Fruit fly (Drosophila melanogaster) whole organism, embryonic: Measurements from ENCODE around the gene fln.

Experiments
- B-H1 ChIP-seq: fragments of 200-800 bp; sonication (Bioruptor generic); IDR thresholded peaks from 3 replicates; pipeline ENCODE4 v1.3.6; 2022; ENCODE audit warnings: missing biosample characterization, missing genetic modification characterization
- CG10209 ChIP-seq: fragments of 200-800 bp; sonication (Bioruptor generic); optimal IDR thresholded peaks from 3 replicates; lab custom pipeline; 2017; ENCODE audit warnings: missing biosample characterization, mild to moderate bottlenecking, missing genetic modification characterization, missing genetic modification reagents
- CG11695 ChIP-seq: fragments of 200-800 bp; sonication (Bioruptor generic); IDR thresholded peaks from 3 replicates; pipeline ENCODE4 v1.3.6; 2022; ENCODE audit warnings: missing biosample characterization, missing genetic modification characterization
- CG1529 ChIP-seq: fragments of 200-800 bp; sonication (Bioruptor generic); optimal IDR thresholded peaks from 3 replicates; lab custom pipeline; 2018; ENCODE audit warnings: missing biosample characterization, missing genetic modification characterization
- CG1603 ChIP-seq: fragments of 200-800 bp; sonication (Bioruptor generic); optimal IDR thresholded peaks from 2 replicates; lab custom pipeline; 2019; ENCODE audit warnings: missing biosample characterization, mild to moderate bottlenecking, missing genetic modification characterization, moderate library complexity
- CG1792 ChIP-seq: fragments of 200-800 bp; sonication (Bioruptor generic); optimal IDR thresholded peaks from 2 replicates; lab custom pipeline; 2016; ENCODE audit warnings: missing biosample characterization, missing genetic modification characterization
- CG18599 ChIP-seq: fragments of 200-800 bp; sonication (Bioruptor generic); optimal IDR thresholded peaks from 3 replicates; lab custom pipeline; 2017; ENCODE audit warnings: missing biosample characterization, missing genetic modification characterization, mild to moderate bottlenecking, moderate library complexity, missing genetic modification reagents
- CG32767 ChIP-seq: fragments of 200-800 bp; sonication (Bioruptor generic); IDR thresholded peaks from 2 replicates; pipeline ENCODE4 v1.3.6; 2022; ENCODE audit warnings: missing biosample characterization, missing genetic modification characterization
- CG34376 ChIP-seq: fragments of 200-800 bp; sonication (Bioruptor generic); optimal IDR thresholded peaks from 2 replicates; lab custom pipeline; 2018; ENCODE audit warnings: missing biosample characterization, mild to moderate bottlenecking, missing genetic modification characterization
- CG4707 ChIP-seq: fragments of 200-800 bp; sonication (Bioruptor generic); optimal IDR thresholded peaks from 2 replicates; lab custom pipeline; 2018; ENCODE audit warnings: missing biosample characterization, mild to moderate bottlenecking, missing genetic modification characterization, moderate library complexity
- CG4820 ChIP-seq: fragments of 200-800 bp; sonication (Bioruptor generic); optimal IDR thresholded peaks from 3 replicates; lab custom pipeline; 2016; ENCODE audit warnings: missing biosample characterization, missing genetic modification characterization
- CG6175 ChIP-seq: fragments of 200-800 bp; sonication (Bioruptor generic); IDR thresholded peaks from 3 replicates; pipeline ENCODE4 v1.3.6; 2022; ENCODE audit warnings: missing biosample characterization, missing genetic modification characterization
- Camta ChIP-seq: fragments of 200-800 bp; sonication (Bioruptor generic); optimal IDR thresholded peaks from 2 replicates; lab custom pipeline; 2016; ENCODE audit warnings: missing biosample characterization, missing genetic modification characterization
- Dad ChIP-seq: fragments of 200-800 bp; sonication (Bioruptor generic); optimal IDR thresholded peaks from 3 replicates; lab custom pipeline; 2016; ENCODE audit warnings: missing biosample characterization, missing genetic modification characterization
- Dek ChIP-seq: fragments of 200-800 bp; sonication (Bioruptor generic); optimal IDR thresholded peaks from 3 replicates; lab custom pipeline; 2019; ENCODE audit warnings: missing biosample characterization, mild to moderate bottlenecking, missing genetic modification characterization, moderate library complexity
- Drgx ChIP-seq: fragments of 200-800 bp; sonication (Bioruptor generic); IDR thresholded peaks from 2 replicates; pipeline ENCODE4 v1.3.6; 2022; ENCODE audit warnings: missing biosample characterization, missing genetic modification characterization
- ERR ChIP-seq: fragments of 200-800 bp; sonication (Bioruptor generic); optimal IDR thresholded peaks from 2 replicates; lab custom pipeline; 2016; ENCODE audit warnings: missing biosample characterization, missing genetic modification characterization
- GATAe ChIP-seq: fragments of 200-800 bp; sonication (Bioruptor generic); conservative IDR thresholded peaks from 2 replicates; pipeline ENCODE4 v1.3.6; 2022; ENCODE audit warnings: missing biosample characterization, missing genetic modification characterization
- Gsc ChIP-seq: fragments of 200-800 bp; sonication (Bioruptor generic); IDR thresholded peaks from 2 replicates; pipeline ENCODE4 v1.3.6; 2022; ENCODE audit warnings: missing biosample characterization, missing genetic modification characterization
- HLHmδ ChIP-seq: fragments of 200-800 bp; sonication (Bioruptor generic); optimal IDR thresholded peaks from 2 replicates; lab custom pipeline; 2018; ENCODE audit warnings: missing biosample characterization, mild to moderate bottlenecking, missing genetic modification characterization, moderate library complexity
- Max ChIP-seq: fragments of 200-800 bp; sonication (Bioruptor generic); optimal IDR thresholded peaks from 2 replicates; lab custom pipeline; 2016; ENCODE audit warnings: missing biosample characterization, mild to moderate bottlenecking, missing genetic modification characterization
- NC2α ChIP-seq: fragments of 200-800 bp; sonication (Bioruptor generic); optimal IDR thresholded peaks from 2 replicates; lab custom pipeline; 2016; ENCODE audit warnings: missing biosample characterization, missing genetic modification characterization
- NC2β ChIP-seq: fragments of 200-800 bp; sonication (Bioruptor generic); optimal IDR thresholded peaks from 2 replicates; lab custom pipeline; 2016; ENCODE audit warnings: missing biosample characterization, missing genetic modification characterization
- NfI ChIP-seq: fragments of 200-800 bp; sonication (Bioruptor generic); optimal IDR thresholded peaks from 3 replicates; lab custom pipeline; 2018; ENCODE audit warnings: missing biosample characterization, mild to moderate bottlenecking, missing genetic modification characterization, moderate library complexity
- al ChIP-seq: fragments of 200-800 bp; sonication (Bioruptor generic); IDR thresholded peaks from 2 replicates; pipeline ENCODE4 v1.3.6; 2022; ENCODE audit warnings: missing biosample characterization, missing genetic modification characterization
- amos ChIP-seq: fragments of 200-800 bp; sonication (Bioruptor generic); IDR thresholded peaks from 2 replicates; pipeline ENCODE4 v1.3.6; 2022; ENCODE audit warnings: missing biosample characterization, missing genetic modification characterization; ENCODE audit not compliant: partially characterized antibody
- ato ChIP-seq: fragments of 200-800 bp; sonication (Bioruptor generic); IDR thresholded peaks from 2 replicates; pipeline ENCODE4 v1.3.6; 2022; ENCODE audit warnings: missing biosample characterization, missing genetic modification characterization; ENCODE audit not compliant: partially characterized antibody
- bab2 ChIP-seq: fragments of 200-800 bp; sonication (Bioruptor generic); optimal IDR thresholded peaks from 2 replicates; lab custom pipeline; 2016; ENCODE audit warnings: missing biosample characterization, missing genetic modification characterization
- cas ChIP-seq: fragments of 200-800 bp; sonication (Bioruptor generic); IDR thresholded peaks from 2 replicates; pipeline ENCODE4 v1.3.6; 2022; ENCODE audit warnings: missing biosample characterization, missing genetic modification characterization
- croc ChIP-seq: fragments of 200-800 bp; sonication (Bioruptor generic); conservative IDR thresholded peaks from 3 replicates; pipeline ENCODE4 v1.3.6; 2022; ENCODE audit warnings: missing biosample characterization, missing genetic modification characterization
- dpn ChIP-seq, 2 experiments: fragments of 200-800 bp; sonication (Bioruptor generic); optimal IDR thresholded peaks; 3 replicates each; lab custom pipeline; 2016; ENCODE audit warnings: missing biosample characterization in 2 of 2, missing genetic modification characterization in 2 of 2
- ftz-f1 ChIP-seq: fragments of 200-800 bp; sonication (Bioruptor generic); optimal IDR thresholded peaks from 2 replicates; lab custom pipeline; 2016; ENCODE audit warnings: missing biosample characterization, missing genetic modification characterization
- her ChIP-seq: fragments of 200-800 bp; sonication (Bioruptor generic); optimal IDR thresholded peaks from 2 replicates; lab custom pipeline; 2016; ENCODE audit warnings: missing biosample characterization, missing genetic modification characterization
- jing ChIP-seq: fragments of 200-800 bp; sonication (Bioruptor generic); optimal IDR thresholded peaks from 2 replicates; lab custom pipeline; 2018; ENCODE audit warnings: missing biosample characterization, mild to moderate bottlenecking, missing genetic modification characterization
- nerfin-2 ChIP-seq: fragments of 200-800 bp; sonication (Bioruptor generic); IDR thresholded peaks from 2 replicates; pipeline ENCODE4 v1.3.6; 2022; ENCODE audit warnings: missing biosample characterization, missing genetic modification characterization; ENCODE audit not compliant: partially characterized antibody
- pnt ChIP-seq: fragments of 200-800 bp; sonication (Bioruptor generic); optimal IDR thresholded peaks from 3 replicates; lab custom pipeline; 2016; ENCODE audit warnings: missing biosample characterization, missing genetic modification characterization
- sima ChIP-seq: fragments of 200-800 bp; sonication (Bioruptor generic); optimal IDR thresholded peaks from 2 replicates; lab custom pipeline; 2016; ENCODE audit warnings: missing biosample characterization, missing genetic modification characterization
- slbo ChIP-seq: fragments of 200-800 bp; sonication (Bioruptor generic); IDR thresholded peaks from 2 replicates; pipeline ENCODE4 v1.3.6; 2022; ENCODE audit warnings: missing biosample characterization, missing genetic modification characterization
- sob ChIP-seq: fragments of 200-800 bp; sonication (Bioruptor generic); IDR thresholded peaks from 2 replicates; pipeline ENCODE4 v1.3.6; 2022; ENCODE audit warnings: missing biosample characterization, missing genetic modification characterization
- stc ChIP-seq: fragments of 200-800 bp; sonication (Bioruptor generic); IDR thresholded peaks from 2 replicates; pipeline ENCODE4 v1.3.6; 2022; ENCODE audit warnings: missing biosample characterization, missing genetic modification characterization
- tll ChIP-seq, 2 experiments: fragments of 200-800 bp in 1 of 2; fragments of >200 bp in 1 of 2; sonication (Bioruptor generic) in 1 of 2; optimal IDR thresholded peaks; 2 replicates each; lab custom pipeline; 2017 to 2019; ENCODE audit warnings: missing biosample characterization in 2 of 2, missing genetic modification characterization in 2 of 2, mild to moderate bottlenecking in 1 of 2, moderate library complexity in 1 of 2
- unpg ChIP-seq: fragments of 200-800 bp; sonication (Bioruptor generic); optimal IDR thresholded peaks from 3 replicates; lab custom pipeline; 2018; ENCODE audit warnings: missing biosample characterization, mild to moderate bottlenecking, missing genetic modification characterization, moderate library complexity
- wor ChIP-seq: fragments of 200-800 bp; sonication (Bioruptor generic); IDR thresholded peaks from 2 replicates; pipeline ENCODE4 v1.3.6; 2022; ENCODE audit warnings: missing biosample characterization, missing genetic modification characterization
- zen2 ChIP-seq: fragments of 200-800 bp; sonication (Bioruptor generic); IDR thresholded peaks from 3 replicates; pipeline ENCODE4 v1.3.6; 2022; ENCODE audit warnings: missing biosample characterization, missing genetic modification characterization; ENCODE audit not compliant: partially characterized antibody

fln gene

dm6 chr3L:19955699-19956098 lies 35.3 kb downstream of the fln start, which contains the start of gene CG42263:
Gene CG42263 (minus strand): TSS chr3L:19955799.
- TF ChIP-seq dpn (GFP tag; optimal IDR thresholded peaks at IDR 0.05; lab: Kevin White, UChicago) (no peak), HLHmδ (GFP tag; lab: Kevin White, UChicago) (no peak), wor (GFP tag; lab: Robert Waterston, UW) (no peak), Camta (no peak), CG1529 (GFP tag; lab: Kevin White, UChicago) (no peak), CG4707 (no peak), nerfin-2 (GFP tag; lab: Robert Waterston, UW) (no peak), jing (no peak), slbo (GFP tag; lab: Robert Waterston, UW) (no peak), B-H1 (GFP tag; lab: Robert Waterston, UW) (no peak), her (GFP tag; lab: Kevin White, UChicago) (no peak), unpg (GFP tag; lab: Kevin White, UChicago) (no peak), Dad (no peak), sob (GFP tag; lab: Robert Waterston, UW) (no peak)

DNA sequence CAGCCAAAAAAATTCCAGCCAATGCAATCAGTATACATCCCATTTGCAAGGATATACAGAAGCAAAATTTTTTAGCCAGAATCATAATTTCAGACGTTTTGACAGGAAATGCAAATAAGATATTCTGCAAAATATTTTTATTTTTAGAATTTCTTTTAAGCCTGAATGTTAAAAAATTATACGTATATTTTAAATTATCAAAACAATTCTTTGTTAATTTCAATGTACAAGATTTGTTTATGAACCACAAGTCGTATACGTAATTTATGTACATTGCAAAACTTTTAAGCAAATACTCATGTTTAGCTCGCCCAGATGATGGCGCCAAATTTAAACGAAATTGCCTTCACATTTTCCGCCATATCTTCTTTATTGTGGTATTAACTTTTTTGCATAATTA lies 36.6 kb downstream of the fln start, which contains the start of gene CG42654:
Gene CG42654, minus strand, starts transcription at position 101 of the 400 bp plus-strand sequence.
- TF ChIP-seq amos (no peak), pnt (no peak), croc (GFP tag; lab: Robert Waterston, UW) (no peak), CG1792 (GFP tag; lab: Kevin White, UChicago) (no peak)
- TF ChIP-seq, all 482 proteins: peak for 0

DNA sequence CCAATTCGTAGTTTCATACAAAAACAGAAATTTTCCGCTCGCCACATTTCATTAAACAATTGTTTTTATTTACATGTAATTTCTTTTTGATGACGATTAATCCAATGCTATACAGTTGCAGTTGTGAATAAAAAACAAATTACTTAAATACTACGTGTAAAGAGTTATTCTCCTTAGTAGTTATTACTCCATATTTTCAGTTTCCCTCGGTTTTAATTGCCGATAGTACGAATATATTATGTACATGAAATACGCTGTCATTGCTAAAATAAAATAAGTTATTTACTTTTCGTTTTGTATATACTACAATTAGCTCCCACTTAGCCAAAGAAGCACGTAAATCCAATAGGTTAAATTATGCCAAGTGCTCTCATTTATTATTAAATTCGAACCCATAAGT lies 37.4 kb downstream of the fln start, which contains the start of gene CG42655:
Gene CG42655, minus strand, starts transcription at position 101 of the 400 bp plus-strand sequence.
- TF ChIP-seq CG10209 (GFP tag; lab: Kevin White, UChicago) (no peak), CG11695 (no peak), CG6175 (no peak), cas (no peak), Max (GFP tag; lab: Kevin White, UChicago) (no peak), ERR (GFP tag; lab: Kevin White, UChicago) (no peak), CG18599 (GFP tag; lab: Kevin White, UChicago) (no peak), CG4820 (no peak)
- TF ChIP-seq, all 482 proteins: peak for 0

dm6 chr3L:19952690-19953089 lies 38.3 kb downstream of the fln start, which contains the start of gene CG33710:
Gene CG33710 (minus strand): TSS chr3L:19952790.
- TF ChIP-seq Drgx: no peak
- TF ChIP-seq CG34376 (GFP tag; lab: Kevin White, UChicago): no peak
- TF ChIP-seq NfI (GFP tag; lab: Kevin White, UChicago): no peak
- no peak for TF ChIP-seq zen2 (GFP tag; lab: Robert Waterston, UW)

- TF ChIP-seq Gsc (GFP tag; lab: Robert Waterston, UW) (no peak), CG32767 (GFP tag; lab: Robert Waterston, UW) (no peak), al (no peak), GATAe (GFP tag; lab: Robert Waterston, UW) (no peak), NC2α (GFP tag; lab: Kevin White, UChicago) (no peak), ftz-f1 (no peak), sima (GFP tag; lab: Kevin White, UChicago) (no peak), NC2β (GFP tag; lab: Kevin White, UChicago) (no peak), tll (GFP tag; optimal IDR thresholded peaks at IDR 0.05; lab: Kevin White, UChicago) (no peak), CG4707 (no peak), ato (GFP tag; lab: Robert Waterston, UW) (no peak), Dek (tag; lab: Kevin White, UChicago) (no peak), bab2 (GFP tag; lab: Kevin White, UChicago) (no peak), CG1603 (tag; lab: Kevin White, UChicago) (no peak), stc (GFP tag; lab: Robert Waterston, UW) (no peak)
Measured at dm6 chr3L:19951868-19952267, 39.2 kb downstream of the fln start, which contains the start of gene CG34258. Gene CG34258 (minus strand): TSS chr3L:19951968.
